Fruit fly (Drosophila melanogaster): ENCODE data around the gene slo.

The slo gene

DNA sequence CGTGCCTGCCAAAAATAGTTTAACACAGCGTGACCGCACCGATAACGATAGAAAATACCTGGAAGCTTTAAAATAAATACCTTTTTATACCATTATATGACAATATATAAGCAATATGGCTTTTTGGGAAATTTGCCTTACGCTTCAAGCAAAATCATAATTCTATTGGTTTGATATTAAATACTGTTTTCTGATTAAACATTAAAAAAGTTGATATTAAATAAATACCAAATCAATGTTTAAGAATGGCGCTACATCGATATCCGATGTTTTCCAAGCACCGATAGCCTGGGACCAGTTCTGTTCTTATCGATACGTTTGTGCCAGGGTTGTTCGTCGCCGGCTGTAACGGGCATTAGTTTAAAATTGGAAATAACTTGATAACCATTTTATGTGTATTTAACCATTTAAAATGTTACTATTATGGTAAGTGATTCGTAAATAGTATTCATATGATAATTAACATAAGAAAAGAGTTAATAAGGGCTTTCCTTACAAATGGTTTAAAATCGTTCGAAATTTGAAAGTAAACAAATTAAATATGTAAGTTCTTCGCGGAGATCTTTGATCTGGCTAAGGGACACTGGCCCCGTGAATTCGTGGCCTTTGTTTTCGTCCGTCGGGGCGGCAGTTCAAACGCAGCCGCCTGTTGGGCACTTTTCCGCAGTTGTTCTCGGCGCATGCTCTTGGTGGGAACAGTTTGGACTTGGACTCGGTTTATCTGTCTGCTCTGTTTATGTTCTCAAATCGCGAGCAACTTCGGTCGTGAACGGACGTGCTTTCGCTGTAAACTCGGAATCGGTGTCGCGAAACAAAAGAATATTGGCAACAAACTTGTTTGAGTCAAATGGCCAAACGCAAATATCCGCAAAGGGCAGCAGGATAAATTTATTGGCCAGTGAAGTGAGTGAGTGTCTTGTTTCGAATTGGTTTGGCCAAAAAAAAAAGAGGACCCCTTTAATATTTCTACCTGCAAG, 57.3 kb downstream of the slo start, which contains the start of the genes CG13630 and tok (continued):
- no peak for TF ChIP-seq Max (GFP tag; optimal IDR thresholded peaks at IDR 0.05)
- TF ChIP-seq z (GFP tag; IDR thresholded peaks at IDR 0.05): no peak
- no peak for TF ChIP-seq wdn (GFP tag; IDR thresholded peaks at IDR 0.05)
- no peak for TF ChIP-seq CG9817 (tag; optimal IDR thresholded peaks at IDR 0.05)
- TF ChIP-seq CG13296 (GFP tag; optimal IDR thresholded peaks at IDR 0.05): no peak
- TF ChIP-seq D19A (tag; optimal IDR thresholded peaks at IDR 0.05): no peak
- no peak for TF ChIP-seq lbe (GFP tag; optimal IDR thresholded peaks at IDR 0.05)
- peak; percentile 76 for TF ChIP-seq CG13287 (GFP tag; IDR thresholded peaks at IDR 0.05; ENCODE audit: partially characterized antibody)
- TF ChIP-seq tio (GFP tag; optimal IDR thresholded peaks at IDR 0.05): no peak
- TF ChIP-seq CG7839 (tag; optimal IDR thresholded peaks at IDR 0.05): no peak
- TF ChIP-seq BEAF-32 (GFP tag; optimal IDR thresholded peaks at IDR 0.05): peak; percentile 83
- TF ChIP-seq Antp (GFP tag; optimal IDR thresholded peaks at IDR 0.05): no peak
- peak; percentile 56 for TF ChIP-seq Jarid2 (GFP tag; optimal IDR thresholded peaks at IDR 0.05)
- no peak for TF ChIP-seq az2 (GFP tag; optimal IDR thresholded peaks at IDR 0.05)
- peak; percentile 65 for TF ChIP-seq knrl (GFP tag; IDR thresholded peaks at IDR 0.05; ENCODE audit: partially characterized antibody)
- TF ChIP-seq CG17359 (tag; optimal IDR thresholded peaks at IDR 0.05): no peak
- TF ChIP-seq CG3065 (GFP tag; optimal IDR thresholded peaks at IDR 0.05): no peak
- no peak for TF ChIP-seq gt (GFP tag; IDR thresholded peaks at IDR 0.05)
- no peak for TF ChIP-seq CG7987 (GFP tag; optimal IDR thresholded peaks at IDR 0.05)
- TF ChIP-seq CG7271 (tag; optimal IDR thresholded peaks at IDR 0.05): no peak
- no peak for TF ChIP-seq CG12071 (GFP tag; optimal IDR thresholded peaks at IDR 0.05)
- TF ChIP-seq CG10959 (GFP tag; IDR thresholded peaks at IDR 0.05): no peak
- no peak for TF ChIP-seq jing (GFP tag; optimal IDR thresholded peaks at IDR 0.05)
- peak; percentile 9 for TF ChIP-seq scrt (GFP tag; optimal IDR thresholded peaks at IDR 0.05)
- TF ChIP-seq Ptx1 (GFP tag; IDR thresholded peaks at IDR 0.05): no peak
- TF ChIP-seq ato (GFP tag; IDR thresholded peaks at IDR 0.05; ENCODE audit: partially characterized antibody): peak; percentile 44
- no peak for TF ChIP-seq Hr3 (GFP tag; optimal IDR thresholded peaks at IDR 0.05)
- TF ChIP-seq repo (GFP tag; optimal IDR thresholded peaks at IDR 0.05): no peak
- TF ChIP-seq Atf6 (GFP tag; IDR thresholded peaks at IDR 0.05): no peak
- TF ChIP-seq CG4730 (GFP tag; IDR thresholded peaks at IDR 0.05): no peak
- no peak for TF ChIP-seq CG30403 (GFP tag; optimal IDR thresholded peaks at IDR 0.05)
- no peak for TF ChIP-seq crc (GFP tag; optimal IDR thresholded peaks at IDR 0.05)
- TF ChIP-seq chif (GFP tag; optimal IDR thresholded peaks at IDR 0.05): no peak
- no peak; the same call in 1 of the 2 replicates for TF ChIP-seq CG2129 (GFP tag; IDR thresholded peaks at IDR 0.05; ENCODE audit: partially characterized antibody)
- no peak for TF ChIP-seq CG12744 (GFP tag; optimal IDR thresholded peaks at IDR 0.05)
- no peak for TF ChIP-seq Hr39 (optimal IDR thresholded peaks at IDR 0.05)
- no peak for TF ChIP-seq h (optimal IDR thresholded peaks at IDR 0.05)
- no peak for TF ChIP-seq Tbp (GFP tag; optimal IDR thresholded peaks at IDR 0.05)
- no peak for TF ChIP-seq CG12104 (GFP tag; optimal IDR thresholded peaks at IDR 0.05)
- peak; percentile 64 for TF ChIP-seq CG34224 (GFP tag; IDR thresholded peaks at IDR 0.05; ENCODE audit: partially characterized antibody)
- TF ChIP-seq Hmx (GFP tag; optimal IDR thresholded peaks at IDR 0.05): no peak
- no peak for TF ChIP-seq dmrt11E (tag; optimal IDR thresholded peaks at IDR 0.05)
- no peak for TF ChIP-seq Usf (GFP tag; optimal IDR thresholded peaks at IDR 0.05)
- no peak for TF ChIP-seq CG1602 (GFP tag; optimal IDR thresholded peaks at IDR 0.05)
- no peak for TF ChIP-seq grau (tag; optimal IDR thresholded peaks at IDR 0.05)
- no peak for TF ChIP-seq dysf (GFP tag; IDR thresholded peaks at IDR 0.05)
- no peak for TF ChIP-seq fd96Cb (tag; optimal IDR thresholded peaks at IDR 0.05)
- TF ChIP-seq CG10147 (GFP tag; optimal IDR thresholded peaks at IDR 0.05): no peak
- TF ChIP-seq CG12769 (tag; optimal IDR thresholded peaks at IDR 0.05): no peak
